Worm (Caenorhabditis elegans) whole organism, late embryonic: ENCODE data around the gene T16H12.2.

ENCODE experiments used
- C08G9.2 ChIP-seq: sonication (generic microtip); optimal IDR thresholded peaks from 2 replicates; lab custom pipeline; 2016; ENCODE audit warnings: mild to moderate bottlenecking, missing genetic modification characterization, moderate library complexity, missing compliant biosample characterization
- C38D4.7 ChIP-seq: fragments of 200-800 bp; sonication (Bioruptor generic); optimal IDR thresholded peaks from 2 replicates; lab custom pipeline; 2018; ENCODE audit warnings: mild to moderate bottlenecking, missing genetic modification characterization, moderate library complexity, missing compliant biosample characterization
- K02D7.2 ChIP-seq: sonication (generic microtip); optimal IDR thresholded peaks from 2 replicates; lab custom pipeline; 2017; ENCODE audit warnings: mild to moderate bottlenecking, missing genetic modification characterization, missing compliant biosample characterization
- K09A11.1 ChIP-seq: sonication (generic microtip); optimal IDR thresholded peaks from 2 replicates; lab custom pipeline; 2017; ENCODE audit warnings: antibody characterized with exemption, mild to moderate bottlenecking, missing genetic modification characterization, missing compliant biosample characterization; ENCODE audit not compliant: insufficient read depth
- T23F11.4 ChIP-seq: fragments of 200-800 bp; sonication (Bioruptor generic); optimal IDR thresholded peaks from 2 replicates; lab custom pipeline; 2018; ENCODE audit warnings: mild to moderate bottlenecking, missing genetic modification characterization, missing compliant biosample characterization
- ama-1 ChIP-seq: fragments of 150-350 bp; optimal IDR thresholded peaks from 2 replicates; lab custom pipeline; 2014
- ceh-18 ChIP-seq: sonication (generic microtip); optimal IDR thresholded peaks from 2 replicates; lab custom pipeline; 2016; ENCODE audit warnings: missing genetic modification characterization, missing compliant biosample characterization
- ceh-19 ChIP-seq: fragments of 200-800 bp; sonication (Bioruptor generic); optimal IDR thresholded peaks from 2 replicates; lab custom pipeline; 2018; ENCODE audit warnings: mild to moderate bottlenecking, missing genetic modification characterization, missing compliant biosample characterization
- ceh-2 ChIP-seq: sonication (generic microtip); optimal IDR thresholded peaks from 2 replicates; lab custom pipeline; 2016; ENCODE audit warnings: missing genotype, missing genetic modification characterization, missing compliant biosample characterization
- ceh-24 ChIP-seq: sonication (generic microtip); optimal IDR thresholded peaks from 2 replicates; lab custom pipeline; 2016; ENCODE audit warnings: mild to moderate bottlenecking, missing genetic modification characterization, missing compliant biosample characterization
- ceh-31 ChIP-seq: sonication (generic microtip); optimal IDR thresholded peaks from 2 replicates; lab custom pipeline; 2016; ENCODE audit warnings: missing genetic modification characterization, missing compliant biosample characterization
- ceh-34 ChIP-seq: sonication (generic microtip); optimal IDR thresholded peaks from 2 replicates; lab custom pipeline; 2016; ENCODE audit warnings: mild to moderate bottlenecking, missing genetic modification characterization, missing compliant biosample characterization
- ceh-45 ChIP-seq: fragments of 200-800 bp; sonication (Bioruptor generic); IDR thresholded peaks from 2 replicates; pipeline ENCODE4 v1.3.6; 2022; ENCODE audit warnings: missing genetic modification reagents, missing genetic modification characterization, missing compliant biosample characterization
- ceh-48 ChIP-seq: sonication (generic microtip); optimal IDR thresholded peaks from 2 replicates; lab custom pipeline; 2016; ENCODE audit warnings: missing genetic modification characterization, inconsistent platforms, missing compliant biosample characterization
- ceh-6 ChIP-seq: fragments of 200-800 bp; sonication (Bioruptor generic); optimal IDR thresholded peaks from 2 replicates; lab custom pipeline; 2018; ENCODE audit warnings: mild to moderate bottlenecking, missing genetic modification characterization, missing compliant biosample characterization
- che-1 ChIP-seq: sonication (generic microtip); optimal IDR thresholded peaks from 2 replicates; lab custom pipeline; 2016; ENCODE audit warnings: mild to moderate bottlenecking, missing genetic modification characterization, missing compliant biosample characterization
- dmd-4 ChIP-seq: sonication (generic microtip); optimal IDR thresholded peaks from 2 replicates; lab custom pipeline; 2016; ENCODE audit warnings: borderline replicate concordance, missing genetic modification characterization, missing compliant biosample characterization
- dve-1 ChIP-seq: sonication (generic microtip); optimal IDR thresholded peaks from 2 replicates; lab custom pipeline; 2017; ENCODE audit warnings: antibody characterized with exemption, mild to moderate bottlenecking, missing genetic modification characterization, missing compliant biosample characterization
- elt-4 ChIP-seq: sonication (generic microtip); optimal IDR thresholded peaks from 2 replicates; lab custom pipeline; 2016; ENCODE audit warnings: missing genetic modification characterization, missing compliant biosample characterization
- ets-4 ChIP-seq: sonication (generic microtip); optimal IDR thresholded peaks from 2 replicates; lab custom pipeline; 2016; ENCODE audit warnings: missing genetic modification characterization, missing compliant biosample characterization
- eyg-1 ChIP-seq: sonication (generic microtip); optimal IDR thresholded peaks from 2 replicates; lab custom pipeline; 2016; ENCODE audit warnings: missing genotype, missing genetic modification characterization, missing compliant biosample characterization
- hlh-13 ChIP-seq: fragments of 200-800 bp; sonication (Bioruptor generic); optimal IDR thresholded peaks from 2 replicates; lab custom pipeline; 2018; ENCODE audit warnings: mild to moderate bottlenecking, missing genetic modification characterization, missing compliant biosample characterization
- hlh-15 ChIP-seq: sonication (generic microtip); optimal IDR thresholded peaks from 2 replicates; lab custom pipeline; 2016; ENCODE audit warnings: missing genetic modification characterization, missing compliant biosample characterization
- hlh-30 ChIP-seq: sonication (generic microtip); optimal IDR thresholded peaks from 2 replicates; lab custom pipeline; 2017; ENCODE audit warnings: antibody characterized with exemption, missing genetic modification characterization, missing compliant biosample characterization; ENCODE audit not compliant: insufficient read depth
- hlh-6 ChIP-seq: sonication (generic microtip); optimal IDR thresholded peaks from 2 replicates; lab custom pipeline; 2016; ENCODE audit warnings: missing genotype, missing genetic modification characterization, missing compliant biosample characterization
- hlh-8 ChIP-seq: sonication (generic microtip); optimal IDR thresholded peaks from 2 replicates; lab custom pipeline; 2016; ENCODE audit warnings: missing genotype, missing genetic modification characterization, missing compliant biosample characterization
- lim-6 ChIP-seq: sonication (generic microtip); optimal IDR thresholded peaks from 2 replicates; lab custom pipeline; 2016; ENCODE audit warnings: missing genetic modification characterization, missing compliant biosample characterization
- lin-11 ChIP-seq: fragments of 200-800 bp; sonication (Bioruptor generic); optimal IDR thresholded peaks from 2 replicates; lab custom pipeline; 2018; ENCODE audit warnings: mild to moderate bottlenecking, missing genetic modification characterization, missing compliant biosample characterization
- madf-2 ChIP-seq: sonication (generic microtip); optimal IDR thresholded peaks from 2 replicates; lab custom pipeline; 2017; ENCODE audit warnings: missing genetic modification characterization, missing compliant biosample characterization
- mec-3 ChIP-seq: sonication (generic microtip); optimal IDR thresholded peaks from 2 replicates; lab custom pipeline; 2016; ENCODE audit warnings: borderline replicate concordance, missing genetic modification characterization, missing compliant biosample characterization
- nfya-1 ChIP-seq: sonication (generic microtip); optimal IDR thresholded peaks from 2 replicates; lab custom pipeline; 2017; ENCODE audit warnings: missing genetic modification characterization, mild to moderate bottlenecking, missing compliant biosample characterization, antibody characterized with exemption, moderate library complexity
- nhr-232 ChIP-seq: sonication (generic microtip); optimal IDR thresholded peaks from 2 replicates; lab custom pipeline; 2016; ENCODE audit warnings: missing genetic modification characterization, missing compliant biosample characterization
- odd-2 ChIP-seq: sonication (generic microtip); optimal IDR thresholded peaks from 2 replicates; lab custom pipeline; 2017; ENCODE audit warnings: antibody characterized with exemption, mild to moderate bottlenecking, missing genetic modification characterization, missing compliant biosample characterization
- pag-3 ChIP-seq: sonication (generic microtip); optimal IDR thresholded peaks from 2 replicates; lab custom pipeline; 2016; ENCODE audit warnings: missing compliant biosample characterization, missing genetic modification characterization, borderline replicate concordance
- pat-9 ChIP-seq: fragments of 200-800 bp; sonication (Bioruptor generic); optimal IDR thresholded peaks from 2 replicates; lab custom pipeline; 2018; ENCODE audit warnings: mild to moderate bottlenecking, missing genetic modification characterization, moderate library complexity, missing compliant biosample characterization
- pax-1 ChIP-seq: fragments of 150-350 bp; optimal IDR thresholded peaks from 2 replicates; lab custom pipeline; 2014; ENCODE audit warnings: missing biosample characterization, missing genetic modification characterization
- pha-4 ChIP-seq: fragments of 150-350 bp; optimal IDR thresholded peaks from 2 replicates; lab custom pipeline; 2018; ENCODE audit warnings: missing biosample characterization, missing genetic modification reagents, missing genetic modification characterization
- pros-1 ChIP-seq: fragments of 150-350 bp; optimal IDR thresholded peaks from 2 replicates; lab custom pipeline; 2014; ENCODE audit warnings: missing biosample characterization, missing genetic modification reagents, missing genetic modification characterization
- rnt-1 ChIP-seq: sonication (generic microtip); optimal IDR thresholded peaks from 2 replicates; lab custom pipeline; 2016; ENCODE audit warnings: missing genetic modification characterization, missing compliant biosample characterization
- sdc-2 ChIP-seq: sonication (generic microtip); optimal IDR thresholded peaks from 2 replicates; lab custom pipeline; 2016; ENCODE audit warnings: missing genotype, missing genetic modification characterization, missing compliant biosample characterization
- sox-2 ChIP-seq: fragments of 200-800 bp; sonication (Bioruptor generic); IDR thresholded peaks from 2 replicates; pipeline ENCODE4 v1.3.6; 2022; ENCODE audit warnings: missing genetic modification reagents, missing genetic modification characterization, missing compliant biosample characterization
- sox-4 ChIP-seq: sonication (generic microtip); optimal IDR thresholded peaks from 2 replicates; lab custom pipeline; 2017; ENCODE audit warnings: mild to moderate bottlenecking, missing genetic modification characterization, inconsistent platforms, missing compliant biosample characterization
- tbx-2 ChIP-seq: sonication (generic microtip); optimal IDR thresholded peaks from 2 replicates; lab custom pipeline; 2016; ENCODE audit warnings: missing genetic modification characterization, missing compliant biosample characterization
- tbx-7 ChIP-seq: sonication (generic microtip); optimal IDR thresholded peaks from 2 replicates; lab custom pipeline; 2016; ENCODE audit warnings: missing genotype, missing genetic modification characterization, missing compliant biosample characterization
- ttx-3 ChIP-seq: sonication (generic microtip); optimal IDR thresholded peaks from 2 replicates; lab custom pipeline; 2016; ENCODE audit warnings: missing genetic modification reagents, missing genetic modification characterization, missing compliant biosample characterization
- unc-3 ChIP-seq, 2 experiments: fragments of 200-800 bp in 1 of 2; sonication (Bioruptor generic) in 1 of 2; sonication (generic microtip) in 1 of 2; conservative IDR thresholded peaks in 1 of 2; optimal IDR thresholded peaks in 1 of 2; 2 replicates each; pipeline versions ENCODE4 v1.3.6 to Lab custom; 2016 to 2022; ENCODE audit warnings: missing compliant biosample characterization in 2 of 2, missing genetic modification characterization in 2 of 2, missing genetic modification reagents in 1 of 2
- unc-42 ChIP-seq: sonication (generic microtip); optimal IDR thresholded peaks from 2 replicates; lab custom pipeline; 2016; ENCODE audit warnings: missing genotype, missing genetic modification characterization, missing compliant biosample characterization
- unc-55 ChIP-seq: sonication (generic microtip); optimal IDR thresholded peaks from 2 replicates; lab custom pipeline; 2017; ENCODE audit warnings: missing biosample characterization, missing genetic modification reagents, missing genetic modification characterization
- unc-86 ChIP-seq: sonication (generic microtip); optimal IDR thresholded peaks from 2 replicates; lab custom pipeline; 2016; ENCODE audit warnings: missing genetic modification characterization, missing compliant biosample characterization
- zip-5 ChIP-seq: sonication (generic microtip); optimal IDR thresholded peaks from 2 replicates; lab custom pipeline; 2016; ENCODE audit warnings: missing genetic modification characterization, missing compliant biosample characterization
- ztf-16 ChIP-seq: sonication (generic microtip); optimal IDR thresholded peaks from 2 replicates; lab custom pipeline; 2017; ENCODE audit warnings: missing genetic modification characterization, missing compliant biosample characterization

The T16H12.2 gene

ce11 chrIII:10123586-10124233, 37.6 kb downstream of the T16H12.2 start, which contains the start of gene ttll-4:
Gene ttll-4 (plus strand): TSS chrIII:10124183.
- TF ChIP-seq ztf-16 (no peak), mec-3 (peak; percentile 79), sdc-2 (tag; lab: Kevin White, UChicago) (peak; percentile 26), hlh-8 (tag; lab: Kevin White, UChicago) (peak; percentile 71), ceh-6 (GFP tag; lab: Kevin White, UChicago) (peak; percentile 17), ceh-34 (peak; percentile 78), ama-1 (lab: Kevin White, UChicago) (no peak), hlh-15 (tag; lab: Kevin White, UChicago) (no peak), madf-2 (tag; lab: Kevin White, UChicago) (peak; percentile 27), ttx-3 (peak; percentile 4), pat-9 (tag; lab: Kevin White, UChicago) (no peak), K02D7.2 (tag; lab: Kevin White, UChicago) (no peak), T23F11.4 (GFP tag; lab: Kevin White, UChicago) (no peak), unc-3 (GFP tag; conservative IDR thresholded peaks at IDR 0.05; lab: Robert Waterston, UW) (no peak), unc-3 (tag; optimal IDR thresholded peaks at IDR 0.05; lab: Kevin White, UChicago) (peak; percentile 46), unc-42 (tag; lab: Kevin White, UChicago) (peak; percentile 89), nfya-1 (tag; lab: Kevin White, UChicago) (peak; percentile 15), pag-3 (tag; lab: Kevin White, UChicago) (peak; percentile 78), che-1 (tag; lab: Kevin White, UChicago) (no peak), K09A11.1 (tag; lab: Kevin White, UChicago) (no peak), nhr-232 (no peak), zip-5 (tag; lab: Kevin White, UChicago) (peak; percentile 51), ets-4 (tag; lab: Kevin White, UChicago) (peak; percentile 63), ceh-31 (tag; lab: Kevin White, UChicago) (peak; percentile 96), rnt-1 (tag; lab: Kevin White, UChicago) (peak; percentile 91), pros-1 (tag; lab: Kevin White, UChicago) (no peak), C08G9.2 (tag; lab: Kevin White, UChicago) (peak; percentile 86), lim-6 (tag; lab: Kevin White, UChicago) (peak; percentile 59), hlh-13 (GFP tag; lab: Kevin White, UChicago) (no peak), ceh-18 (tag; lab: Kevin White, UChicago) (peak; percentile 77), odd-2 (tag; lab: Kevin White, UChicago) (no peak), hlh-6 (tag; lab: Kevin White, UChicago) (no peak), lin-11 (tag; lab: Kevin White, UChicago) (no peak), dmd-4 (tag; lab: Kevin White, UChicago) (peak; percentile 79), ceh-2 (tag; lab: Kevin White, UChicago) (peak; percentile 85), sox-2 (GFP tag; lab: Robert Waterston, UW) (no peak), pha-4 (no peak), C38D4.7 (GFP tag; lab: Kevin White, UChicago) (no peak), ceh-48 (tag; lab: Kevin White, UChicago) (peak; percentile 21), ceh-19 (GFP tag; lab: Kevin White, UChicago) (peak; percentile 15), ceh-24 (tag; lab: Kevin White, UChicago) (no peak), hlh-30 (tag; lab: Kevin White, UChicago) (no peak), unc-86 (peak; percentile 58), pax-1 (tag; lab: Kevin White, UChicago) (no peak), tbx-2 (tag; lab: Kevin White, UChicago) (peak; percentile 91), sox-4 (tag; lab: Kevin White, UChicago) (no peak), dve-1 (tag; lab: Kevin White, UChicago) (no peak), ceh-45 (GFP tag; lab: Robert Waterston, UW) (no peak), elt-4 (tag; lab: Kevin White, UChicago) (no peak), eyg-1 (tag; lab: Kevin White, UChicago) (no peak), tbx-7 (tag; lab: Kevin White, UChicago) (peak; percentile 76), unc-55 (GFP tag; lab: Kevin White, UChicago) (no peak)
